Worm (Caenorhabditis elegans) whole organism, midembryonic: ENCODE measurements around the gene C25D7.10.

Source experiments
- klf-2 ChIP-seq: fragments of 200-800 bp; sonication (Bioruptor generic); conservative IDR thresholded peaks from 2 replicates; pipeline ENCODE4 v1.3.6; 2022; ENCODE audit warnings: missing genetic modification reagents, missing genetic modification characterization, missing compliant biosample characterization
- med-1 ChIP-seq: sonication (generic microtip); optimal IDR thresholded peaks from 2 replicates; lab custom pipeline; 2017; ENCODE audit warnings: missing genetic modification characterization, mild to moderate bottlenecking, missing compliant biosample characterization, antibody characterized with exemption, missing genetic modification reagents; ENCODE audit not compliant: insufficient read depth

- TF ChIP-seq med-1 (GFP tag; lab: Kevin White, UChicago) (no peak), klf-2 (no peak)
Observed at ce11 chrV:15094749-15095148, 27.5 kb downstream of the C25D7.10 start, which contains the start of gene srx-78.
